Fruit fly (Drosophila melanogaster): Measurements from ENCODE around the gene Cp38.

The Cp38 gene

DNA sequence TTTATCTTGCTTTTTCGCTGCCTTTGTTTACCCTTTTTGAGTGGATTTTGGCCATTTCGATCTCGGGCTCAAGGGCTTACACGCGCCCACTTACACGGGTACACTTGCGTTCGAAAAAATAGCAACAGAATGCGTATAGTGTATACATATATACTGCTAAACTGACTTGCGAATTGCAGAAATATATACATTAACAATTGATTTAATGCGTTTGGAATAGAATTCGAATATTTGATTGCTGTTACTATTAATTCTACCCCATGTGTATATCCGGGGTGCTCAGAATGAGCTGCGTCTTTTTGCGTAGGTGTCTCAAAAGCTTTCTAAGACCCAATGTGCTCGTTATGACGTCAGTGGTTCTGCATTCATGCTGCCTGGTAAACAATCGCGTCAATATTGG lies 11.8 kb downstream of the Cp38 start (continued):
- TF ChIP-seq CG2712 (tag; optimal IDR thresholded peaks at IDR 0.05) (peak; percentile 10), ase (GFP tag; IDR thresholded peaks at IDR 0.05) (no peak), Usf (GFP tag; optimal IDR thresholded peaks at IDR 0.05) (no peak), org-1 (GFP tag; optimal IDR thresholded peaks at IDR 0.05) (peak; percentile 50), CG3726 (GFP tag; IDR thresholded peaks at IDR 0.05) (no peak), jing (GFP tag; optimal IDR thresholded peaks at IDR 0.05) (no peak), pum (GFP tag; optimal IDR thresholded peaks at IDR 0.05) (no peak), fd3F (GFP tag; optimal IDR thresholded peaks at IDR 0.05) (peak; percentile 31), rib (GFP tag; IDR thresholded peaks at IDR 0.05) (no peak), ab (GFP tag; optimal IDR thresholded peaks at IDR 0.05) (no peak), slbo (GFP tag; IDR thresholded peaks at IDR 0.05) (peak; percentile 69), CG10431 (GFP tag; optimal IDR thresholded peaks at IDR 0.05) (no peak), CG2875 (GFP tag; optimal IDR thresholded peaks at IDR 0.05) (no peak), zen2 (GFP tag; IDR thresholded peaks at IDR 0.05; ENCODE audit: partially characterized antibody) (no peak), ems (GFP tag; optimal IDR thresholded peaks at IDR 0.05) (no peak), ind (GFP tag; optimal IDR thresholded peaks at IDR 0.05) (peak; percentile 43), CG6272 (GFP tag; IDR thresholded peaks at IDR 0.05) (0 out of 2 replicates have a peak, but pooled peaks have one; percentile 19), Fer2 (tag; optimal IDR thresholded peaks at IDR 0.05) (no peak), D19B (GFP tag; optimal IDR thresholded peaks at IDR 0.05) (no peak), Nf-YB (GFP tag; optimal IDR thresholded peaks at IDR 0.05) (no peak), dan (GFP tag; IDR thresholded peaks at IDR 0.05) (no peak), chif (GFP tag; optimal IDR thresholded peaks at IDR 0.05) (peak in 1 of 2 experiments; percentile 39), pita (GFP tag; optimal IDR thresholded peaks at IDR 0.05) (no peak), Elba2 (GFP tag; optimal IDR thresholded peaks at IDR 0.05) (no peak), Vsx1 (GFP tag; optimal IDR thresholded peaks at IDR 0.05) (peak; percentile 18), CG13287 (GFP tag; IDR thresholded peaks at IDR 0.05; ENCODE audit: partially characterized antibody) (no peak), E2f2 (GFP tag; IDR thresholded peaks at IDR 0.05) (peak; percentile 13; the same call in 1 of the 2 replicates), B-H2 (GFP tag; optimal IDR thresholded peaks at IDR 0.05) (no peak), H15 (GFP tag; IDR thresholded peaks at IDR 0.05) (0 out of 3 replicates have a peak, but pooled peaks have one; percentile 50), z (GFP tag; IDR thresholded peaks at IDR 0.05) (peak; percentile 58; the same call in 1 of the 3 replicates), Tbp (GFP tag; optimal IDR thresholded peaks at IDR 0.05) (no peak), CG16779 (GFP tag; IDR thresholded peaks at IDR 0.05) (no peak), fu2 (GFP tag; optimal IDR thresholded peaks at IDR 0.05) (no peak), CG12942 (GFP tag; optimal IDR thresholded peaks at IDR 0.05) (no peak), vnd (GFP tag; IDR thresholded peaks at IDR 0.05; ENCODE audit: partially characterized antibody) (no peak), CG18599 (GFP tag; optimal IDR thresholded peaks at IDR 0.05) (peak; percentile 59), CG30431 (GFP tag; optimal IDR thresholded peaks at IDR 0.05) (no peak), Deaf1 (tag; optimal IDR thresholded peaks at IDR 0.05) (no peak), phol (tag; optimal IDR thresholded peaks at IDR 0.05) (no peak), dmrt99B (tag; optimal IDR thresholded peaks at IDR 0.05) (peak; percentile 38), CG16815 (GFP tag; optimal IDR thresholded peaks at IDR 0.05) (no peak), CG3995 (GFP tag; optimal IDR thresholded peaks at IDR 0.05) (no peak), Bteb2 (GFP tag; optimal IDR thresholded peaks at IDR 0.05) (peak; percentile 46), CG6254 (GFP tag; optimal IDR thresholded peaks at IDR 0.05) (no peak), CG1602 (GFP tag; optimal IDR thresholded peaks at IDR 0.05) (no peak), knrl (GFP tag; IDR thresholded peaks at IDR 0.05; ENCODE audit: partially characterized antibody) (no peak), Max (GFP tag; optimal IDR thresholded peaks at IDR 0.05) (peak; percentile 2), dati (GFP tag; IDR thresholded peaks at IDR 0.05) (no peak), MTF-1 (GFP tag; optimal IDR thresholded peaks at IDR 0.05; ENCODE audit: borderline replicate concordance) (no peak), schlank (tag; optimal IDR thresholded peaks at IDR 0.05) (peak; percentile 32), Hey (tag; optimal IDR thresholded peaks at IDR 0.05) (peak; percentile 48)
